Worm (Caenorhabditis elegans) whole organism, L4/young adult: ENCODE data around the gene wrk-1.

ENCODE experiments used
- W03F9.2 ChIP-seq: fragments of 150-350 bp; optimal IDR thresholded peaks from 2 replicates; lab custom pipeline; 2014; ENCODE audit warnings: missing biosample characterization, missing genetic modification characterization
- dao-5 ChIP-seq: sonication (generic microtip); optimal IDR thresholded peaks from 2 replicates; lab custom pipeline; 2016; ENCODE audit warnings: missing genotype, missing genetic modification characterization, moderate library complexity, missing compliant biosample characterization
- him-1 ChIP-seq: sonication (generic microtip); optimal IDR thresholded peaks from 2 replicates; lab custom pipeline; 2016; ENCODE audit warnings: missing genotype, missing genetic modification reagents, missing genetic modification characterization, missing compliant biosample characterization

wrk-1 gene

DNA sequence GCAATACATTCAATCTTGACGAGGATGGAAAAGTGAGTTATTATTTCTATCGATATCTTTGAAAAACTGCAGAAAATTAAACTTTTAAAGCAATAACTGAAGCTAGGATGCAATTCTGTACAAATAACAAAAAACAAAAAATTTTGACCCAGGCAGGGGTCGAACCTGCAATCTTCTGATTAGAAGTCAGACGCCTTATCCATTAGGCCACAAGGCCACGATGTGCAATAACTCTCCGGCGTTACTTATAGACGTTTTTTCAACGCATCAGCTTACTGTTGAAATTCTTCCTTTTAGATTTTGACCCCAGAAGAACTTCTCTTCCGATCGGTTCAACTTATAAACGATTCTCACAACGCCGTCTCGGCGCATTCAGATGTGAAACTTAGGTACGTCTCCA lies 10.7 kb downstream of the wrk-1 start:
- TF ChIP-seq dao-5 (tag; lab: Kevin White, UChicago) (no peak), him-1 (tag; lab: Kevin White, UChicago) (no peak), W03F9.2 (tag; lab: Kevin White, UChicago) (no peak)

DNA sequence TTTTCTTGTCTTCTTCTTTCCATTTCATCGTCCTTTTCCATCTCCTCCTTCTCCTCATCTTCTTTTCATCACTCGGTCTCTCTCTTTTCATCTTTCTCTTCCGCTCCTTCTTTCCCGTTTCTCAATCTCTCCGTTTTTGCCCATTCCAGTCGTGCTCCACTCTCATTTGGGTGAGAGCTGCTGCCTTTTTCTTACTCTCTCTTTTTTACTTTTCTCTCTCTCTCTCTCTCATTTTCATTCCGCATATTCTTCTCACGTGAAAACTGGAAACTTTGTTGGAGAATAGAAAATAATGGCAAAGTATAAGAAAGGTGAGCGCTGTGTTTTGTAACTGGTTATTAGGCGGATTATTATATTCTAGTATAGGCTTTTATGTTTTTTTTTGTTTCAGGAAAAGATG lies 14.1 kb downstream of the wrk-1 start, which contains the start of gene tbc-18:
Gene tbc-18 (plus strand): TSS at position 246 of the 400 bp plus-strand sequence.
- TF ChIP-seq W03F9.2 (tag; lab: Kevin White, UChicago), result peak; percentile 53
- TF ChIP-seq him-1 (tag; lab: Kevin White, UChicago), result peak; percentile 50
- no peak for TF ChIP-seq dao-5 (tag; lab: Kevin White, UChicago)

DNA sequence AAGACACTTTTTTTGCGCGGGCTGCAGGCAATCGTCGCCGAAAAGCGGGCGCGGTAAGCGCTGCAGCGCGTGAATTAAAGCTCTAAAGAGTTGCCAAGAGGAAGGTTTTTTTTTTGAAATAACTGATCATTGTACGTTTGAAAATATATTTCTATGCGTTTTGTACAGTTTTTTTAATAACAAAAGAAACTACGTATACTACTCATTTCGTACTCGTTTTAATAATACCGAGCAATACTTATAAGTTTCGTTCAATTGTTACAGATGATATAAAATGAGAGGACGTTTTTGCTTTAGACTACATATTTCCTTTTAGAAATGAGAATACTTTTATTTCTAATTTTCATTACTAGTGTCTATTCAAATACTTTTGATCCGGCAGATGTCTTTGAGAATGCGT lies 20.5 kb downstream of the wrk-1 start, which contains the start of gene nep-15:
Gene nep-15 (plus strand): TSS at position 301 of the 400 bp plus-strand sequence.
- TF ChIP-seq W03F9.2 (tag; lab: Kevin White, UChicago), result no peak
- TF ChIP-seq him-1 (tag; lab: Kevin White, UChicago), result no peak

DNA sequence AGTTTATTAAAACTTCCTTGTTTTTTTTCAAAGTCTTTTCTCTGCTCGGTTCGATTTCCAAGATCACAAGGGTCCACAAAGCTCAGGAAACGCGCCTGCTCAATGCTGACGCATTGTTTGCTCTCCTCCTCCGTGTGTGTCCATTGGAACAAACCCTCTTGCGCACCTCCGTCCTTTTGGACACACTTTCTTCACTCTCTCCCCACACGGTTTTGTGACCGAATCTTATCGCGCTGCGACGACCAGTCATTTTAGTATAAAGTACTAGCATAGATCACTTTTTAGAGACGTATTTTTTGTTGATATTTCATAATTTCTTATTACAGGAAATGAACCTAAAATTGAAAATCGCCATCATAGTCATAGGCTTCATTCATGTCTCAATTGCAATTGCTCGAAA lies 24.2 kb downstream of the wrk-1 start:
- TF ChIP-seq dao-5 (tag; lab: Kevin White, UChicago) (no peak), W03F9.2 (tag; lab: Kevin White, UChicago) (peak; percentile 62), him-1 (tag; lab: Kevin White, UChicago) (peak; percentile 42)

DNA sequence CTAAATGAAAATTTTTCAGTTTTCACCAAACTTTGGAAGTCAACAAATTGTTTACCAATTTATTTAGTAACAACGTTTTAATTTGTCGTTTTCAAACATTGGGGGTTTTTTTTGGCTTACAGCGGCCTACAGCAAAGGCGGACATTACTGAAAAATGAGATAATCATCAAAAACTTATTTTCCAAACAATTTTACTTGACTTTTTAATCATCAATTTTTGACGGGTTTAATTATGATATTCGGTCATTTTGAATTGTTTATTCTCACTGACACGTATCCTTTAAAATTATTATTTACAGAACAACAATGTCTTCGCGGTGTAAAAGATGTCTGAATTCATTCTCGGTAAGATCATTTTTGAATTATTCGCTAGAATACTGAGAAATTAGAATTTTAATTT lies 24.8 kb downstream of the wrk-1 start, which contains the start of gene F40B5.2:
Gene F40B5.2 (plus strand): TSS at position 301 of the 400 bp plus-strand sequence.
- TF ChIP-seq W03F9.2 (tag; lab: Kevin White, UChicago), result no peak
- no peak for TF ChIP-seq him-1 (tag; lab: Kevin White, UChicago)
- TF ChIP-seq dao-5 (tag; lab: Kevin White, UChicago), result no peak

DNA sequence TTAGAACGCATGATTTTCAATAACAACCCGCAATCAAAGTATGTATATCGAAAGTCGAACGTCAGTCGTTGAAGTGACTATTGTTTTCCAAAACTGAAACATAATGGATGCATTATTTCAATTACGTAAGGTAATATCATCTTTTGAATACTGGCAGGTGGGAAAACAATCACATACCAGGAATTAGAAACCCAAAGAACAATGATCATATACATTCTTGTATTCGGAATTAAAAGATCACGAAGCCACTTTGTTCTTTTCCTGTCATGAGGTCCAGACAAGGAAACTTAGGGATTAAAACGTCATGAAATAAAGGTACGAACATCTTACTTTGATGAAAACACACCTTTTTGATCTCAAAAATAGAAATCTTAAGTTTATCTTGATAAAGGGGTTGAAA lies 30.0 kb downstream of the wrk-1 start:
- no peak for TF ChIP-seq W03F9.2 (tag; lab: Kevin White, UChicago)
- no peak for TF ChIP-seq dao-5 (tag; lab: Kevin White, UChicago)
- TF ChIP-seq him-1 (tag; lab: Kevin White, UChicago), result no peak

DNA sequence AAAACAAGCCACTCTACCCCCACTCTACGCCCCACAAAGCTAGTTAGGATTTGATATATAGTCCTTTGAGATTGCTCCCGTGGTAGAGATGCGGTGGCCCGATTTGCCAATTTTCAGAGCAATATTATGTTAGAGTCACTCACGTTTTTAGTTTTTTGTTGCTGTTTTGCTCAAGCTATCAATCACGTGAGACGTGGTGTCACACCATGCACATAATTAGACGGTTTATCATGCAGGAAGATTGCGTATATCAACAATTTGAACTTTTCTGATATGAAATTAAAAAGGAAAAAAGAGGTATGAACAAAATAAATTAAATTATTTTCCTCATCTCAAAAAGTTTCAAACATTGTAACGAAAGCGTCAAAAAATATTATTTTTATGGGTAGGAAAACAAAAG lies 36.1 kb downstream of the wrk-1 start:
- no peak for TF ChIP-seq W03F9.2 (tag; lab: Kevin White, UChicago)
- TF ChIP-seq dao-5 (tag; lab: Kevin White, UChicago), result no peak
- no peak for TF ChIP-seq him-1 (tag; lab: Kevin White, UChicago)

DNA sequence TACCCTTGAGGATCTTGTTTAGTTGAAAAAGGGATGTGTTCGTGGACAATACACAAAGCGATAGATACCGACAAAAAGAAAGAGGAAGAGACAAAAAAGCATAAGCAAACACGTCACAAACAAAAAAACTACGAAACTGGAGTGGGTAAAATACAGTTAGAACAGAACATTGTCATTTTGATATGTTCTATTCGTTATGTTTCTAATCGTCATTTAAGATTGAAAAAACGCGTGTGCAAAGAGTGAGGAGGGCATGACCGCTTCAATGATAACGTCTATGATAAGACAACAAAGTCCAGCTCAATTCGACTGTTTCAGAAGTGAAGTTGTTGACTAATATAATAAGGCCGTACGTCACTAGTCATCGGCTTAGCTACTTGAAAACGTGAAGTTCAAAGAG lies 37.0 kb downstream of the wrk-1 start:
- no peak for TF ChIP-seq him-1 (tag; lab: Kevin White, UChicago)
- no peak for TF ChIP-seq dao-5 (tag; lab: Kevin White, UChicago)
- no peak for TF ChIP-seq W03F9.2 (tag; lab: Kevin White, UChicago)

DNA sequence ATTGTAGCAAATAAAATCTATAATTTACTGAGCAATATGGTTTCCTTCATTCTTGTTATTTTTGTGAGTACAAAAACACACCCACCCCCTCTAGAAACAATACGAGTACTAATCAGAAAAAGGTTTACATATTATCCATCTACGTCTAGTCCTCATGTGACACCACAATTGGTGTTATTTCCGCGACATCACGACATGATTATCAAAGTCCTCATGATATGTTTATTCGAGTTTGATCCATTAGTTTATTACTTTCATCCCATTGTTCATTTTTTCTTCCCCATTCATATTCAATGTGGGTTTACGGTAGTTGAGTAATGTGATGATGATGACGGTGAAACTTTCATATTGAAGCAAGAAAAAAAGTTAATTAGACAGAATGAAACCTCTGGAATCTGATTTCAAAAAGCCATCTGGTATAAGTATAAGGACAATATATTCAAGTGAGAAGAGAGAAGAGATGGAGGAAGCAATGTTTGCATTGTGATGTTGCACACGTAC lies 38.1 kb downstream of the wrk-1 start:
- TF ChIP-seq W03F9.2 (tag; lab: Kevin White, UChicago), result no peak
- TF ChIP-seq dao-5 (tag; lab: Kevin White, UChicago), result no peak
- no peak for TF ChIP-seq him-1 (tag; lab: Kevin White, UChicago)

DNA sequence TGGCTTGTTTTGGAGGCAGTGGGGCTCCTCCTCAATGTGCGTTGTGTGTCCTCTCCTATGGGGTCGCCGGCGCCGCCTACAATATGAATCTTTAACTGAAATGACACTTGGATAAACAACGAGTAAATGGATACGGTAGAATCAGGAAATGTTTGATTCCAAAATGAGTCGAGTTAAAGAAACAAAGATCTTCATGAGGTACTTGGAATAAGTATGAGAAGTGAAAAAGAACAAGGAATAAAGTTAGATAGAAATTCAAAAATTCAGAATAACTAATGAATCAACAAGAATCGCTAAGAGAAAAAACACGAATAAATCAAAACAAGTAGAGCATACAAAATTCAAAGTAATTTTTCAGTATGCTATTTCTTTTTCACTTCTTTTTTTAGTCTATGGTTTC lies 41.4 kb downstream of the wrk-1 start, which contains the start of gene npr-28:
Gene npr-28 (minus strand): TSS at position 101 of the 400 bp plus-strand sequence.
- TF ChIP-seq dao-5 (tag; lab: Kevin White, UChicago) (no peak), him-1 (tag; lab: Kevin White, UChicago) (no peak), W03F9.2 (tag; lab: Kevin White, UChicago) (no peak)

DNA sequence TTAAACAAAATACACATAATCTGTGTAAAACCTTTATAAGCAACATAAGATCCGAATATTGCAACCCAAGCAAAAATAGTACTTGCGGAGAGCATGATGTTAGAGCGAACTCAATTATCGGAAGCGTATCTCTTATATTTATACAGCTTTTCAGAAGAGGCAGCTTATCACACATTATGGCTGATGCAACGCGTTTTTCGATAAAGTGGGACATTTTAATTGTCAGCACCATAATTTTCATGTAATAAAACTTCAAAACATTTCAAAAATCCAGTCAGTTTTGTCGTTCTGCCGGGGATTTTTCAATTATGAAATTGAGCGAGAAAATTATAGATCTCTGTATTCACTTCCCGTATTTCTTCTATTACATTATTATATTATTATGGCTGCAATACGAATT lies 46.1 kb downstream of the wrk-1 start, which contains the start of gene drd-5:
Gene drd-5 (minus strand): TSS at position 101 of the 400 bp plus-strand sequence.
- TF ChIP-seq dao-5 (tag; lab: Kevin White, UChicago) (no peak), him-1 (tag; lab: Kevin White, UChicago) (no peak), W03F9.2 (tag; lab: Kevin White, UChicago) (no peak)

DNA sequence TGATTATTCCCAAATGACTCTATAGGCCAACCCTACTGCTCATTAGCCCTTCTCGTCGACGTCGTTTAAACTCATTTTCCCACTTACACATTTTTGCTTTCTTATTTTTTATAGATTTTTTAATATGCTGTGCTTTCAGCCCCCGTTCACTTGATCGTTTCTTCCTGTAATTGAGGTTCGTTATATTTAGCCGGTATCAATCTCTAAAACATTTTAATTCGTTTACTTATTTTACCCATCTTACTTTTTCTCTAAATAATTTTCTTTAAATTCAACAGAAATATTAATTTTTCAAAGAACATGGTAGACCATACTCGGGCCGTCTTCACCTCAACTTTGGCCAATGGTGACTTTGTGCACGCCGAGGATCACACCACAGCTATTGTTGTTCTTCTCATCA lies 50.7 kb downstream of the wrk-1 start, which contains the start of gene F55E10.1:
Gene F55E10.1 (plus strand): TSS at position 301 of the 400 bp plus-strand sequence.
- no peak for TF ChIP-seq W03F9.2 (tag; lab: Kevin White, UChicago)
- TF ChIP-seq dao-5 (tag; lab: Kevin White, UChicago), result no peak
- no peak for TF ChIP-seq him-1 (tag; lab: Kevin White, UChicago)

DNA sequence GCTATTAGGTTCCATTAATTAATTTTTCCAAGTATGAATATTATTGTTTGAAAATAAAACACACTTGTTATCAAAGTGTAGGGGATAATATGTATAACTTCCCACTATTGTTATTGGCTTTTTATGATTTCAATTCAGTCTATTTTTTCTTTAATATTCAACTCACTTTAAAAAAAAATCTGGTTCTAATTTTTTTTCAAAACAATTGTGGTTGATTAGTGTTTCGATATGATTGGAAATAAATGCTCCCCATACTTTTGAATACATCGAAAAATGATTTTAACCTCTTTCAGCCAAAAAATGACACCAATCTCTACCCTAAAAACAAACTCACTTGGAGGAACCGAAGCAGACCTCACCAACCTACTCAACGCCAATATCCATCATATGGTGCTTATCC lies 52.0 kb downstream of the wrk-1 start, which contains the start of gene F55E10.2:
Gene F55E10.2 (plus strand): TSS at position 301 of the 400 bp plus-strand sequence.
- TF ChIP-seq him-1 (tag; lab: Kevin White, UChicago) (no peak), dao-5 (tag; lab: Kevin White, UChicago) (no peak)
